Worm (Caenorhabditis elegans) whole organism, young adult: ENCODE measurements around the gene ttc-17.

Experiments
- Y53F4B.3 ChIP-seq: fragments of 200-800 bp; sonication (Bioruptor generic); IDR thresholded peaks from 2 replicates; pipeline ENCODE4 v1.3.6; 2022; ENCODE audit warnings: missing genetic modification reagents, missing genetic modification characterization, missing compliant biosample characterization
- athp-1 ChIP-seq: sonication (generic microtip); optimal IDR thresholded peaks from 2 replicates; lab custom pipeline; 2017; ENCODE audit warnings: mild to moderate bottlenecking, missing genetic modification characterization, missing compliant biosample characterization
- ceh-40 ChIP-seq: fragments of 200-800 bp; sonication (Bioruptor generic); IDR thresholded peaks from 2 replicates; pipeline ENCODE4 v1.3.6; 2022; ENCODE audit warnings: missing genetic modification characterization, missing compliant biosample characterization
- dpl-1 ChIP-seq: fragments of 150-350 bp; optimal IDR thresholded peaks from 2 replicates; lab custom pipeline; 2014; ENCODE audit warnings: missing biosample characterization, missing genetic modification reagents, missing genetic modification characterization
- hmg-20 ChIP-seq: fragments of 200-800 bp; sonication (Bioruptor generic); IDR thresholded peaks from 2 replicates; pipeline ENCODE4 v1.3.6; 2022; ENCODE audit warnings: missing genetic modification reagents, missing genetic modification characterization, missing compliant biosample characterization
- lir-1 ChIP-seq: fragments of 200-800 bp; sonication (Bioruptor generic); conservative IDR thresholded peaks from 2 replicates; pipeline ENCODE4 v1.3.6; 2022; ENCODE audit warnings: missing genetic modification reagents, missing genetic modification characterization, missing compliant biosample characterization
- nhr-179 ChIP-seq: sonication (generic microtip); optimal IDR thresholded peaks from 2 replicates; lab custom pipeline; 2016; ENCODE audit warnings: mild to moderate bottlenecking, missing genetic modification characterization, missing compliant biosample characterization
- snpc-3.4 ChIP-seq: sonication (generic microtip); optimal IDR thresholded peaks from 2 replicates; lab custom pipeline; 2017; ENCODE audit warnings: missing genetic modification characterization, mild to moderate bottlenecking, missing compliant biosample characterization, antibody characterized with exemption, moderate library complexity, missing genotype, missing genetic modification reagents
- snpc-4 ChIP-seq, 5 experiments: fragments of 150-350 bp in 1 of 5; sonication (generic microtip) in 4 of 5; optimal IDR thresholded peaks; 2 replicates each; lab custom pipeline; 2014 to 2018; ENCODE audit warnings: missing genetic modification characterization in 5 of 5, missing biosample characterization in 3 of 5, antibody characterized with exemption in 2 of 5, mild to moderate bottlenecking in 2 of 5, missing compliant biosample characterization in 2 of 5, missing genotype in 2 of 5, moderate library complexity in 2 of 5, missing genetic modification reagents in 1 of 5
- tbx-9 ChIP-seq: sonication (generic microtip); optimal IDR thresholded peaks from 2 replicates; lab custom pipeline; 2016; ENCODE audit warnings: borderline replicate concordance, missing genetic modification characterization, inconsistent platforms, missing compliant biosample characterization
- ztf-26 ChIP-seq: sonication (generic microtip); optimal IDR thresholded peaks from 2 replicates; lab custom pipeline; 2017; ENCODE audit warnings: missing genetic modification characterization, missing compliant biosample characterization

- TF ChIP-seq hmg-20 (GFP tag; lab: Robert Waterston, UW) (no peak), lir-1 (no peak), Y53F4B.3 (no peak), snpc-4 (GFP tag; optimal IDR thresholded peaks at IDR 0.05; lab: Kevin White, UChicago) (no peak), snpc-4 (tag; optimal IDR thresholded peaks at IDR 0.05; lab: Kevin White, UChicago) (no peak), dpl-1 (no peak), nhr-179 (tag; lab: Kevin White, UChicago) (no peak), ceh-40 (no peak), athp-1 (tag; lab: Kevin White, UChicago) (no peak), tbx-9 (no peak), ztf-26 (tag; lab: Kevin White, UChicago) (no peak), snpc-3.4 (tag; lab: Kevin White, UChicago) (no peak)
These were observed 48.4 kb downstream of the ttc-17 start, which contains the start of gene srx-3 for ce11 chrV:9005243-9005642.
